Fruit fly (Drosophila melanogaster): ENCODE data around the gene Fdx2.
A peak's percentile ranks its signal among the peaks of the same experiment; 100 is the strongest.

Fdx2 gene

DNA sequence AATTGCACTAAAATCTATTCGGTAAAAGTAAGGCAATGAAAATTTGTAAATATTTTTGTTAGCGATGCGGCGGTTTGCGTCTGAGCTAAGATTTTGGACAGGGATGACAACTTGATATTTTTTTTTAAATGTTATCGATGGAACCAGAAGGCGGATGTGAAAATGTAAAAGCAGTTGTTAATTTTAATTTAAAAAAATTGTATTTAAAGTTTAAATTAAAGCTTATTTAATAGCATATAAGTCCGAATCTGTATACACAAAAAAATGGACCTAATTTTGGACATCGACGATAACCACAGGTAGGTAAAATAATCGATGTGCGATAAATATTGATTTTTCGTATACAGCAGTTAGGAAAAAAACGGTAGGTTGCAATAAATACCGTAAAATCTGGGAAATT is 29.9 kb upstream of the Fdx2 start, which contains the start of the genes CG11586 and VhaM9.7-a (continued):
- TF ChIP-seq CG5953 (GFP tag; IDR thresholded peaks at IDR 0.05) (no peak), CG1603 (tag; optimal IDR thresholded peaks at IDR 0.05) (peak; percentile 18), Eip74EF (GFP tag; optimal IDR thresholded peaks at IDR 0.05) (peak in 1 of 2 experiments; percentile 8), grau (tag; optimal IDR thresholded peaks at IDR 0.05) (peak; percentile 29), Dbx (GFP tag; IDR thresholded peaks at IDR 0.05) (no peak), CG17328 (GFP tag; IDR thresholded peaks at IDR 0.05) (no peak), HLH4C (GFP tag; IDR thresholded peaks at IDR 0.05; ENCODE audit: partially characterized antibody) (peak; percentile 80), CG6683 (GFP tag; optimal IDR thresholded peaks at IDR 0.05) (no peak), CG33557 (GFP tag; optimal IDR thresholded peaks at IDR 0.05) (no peak), ERR (GFP tag; optimal IDR thresholded peaks at IDR 0.05) (no peak), ato (GFP tag; IDR thresholded peaks at IDR 0.05; ENCODE audit: partially characterized antibody) (0 out of 2 replicates have a peak, but pooled peaks have one; percentile 6), Rx (GFP tag; IDR thresholded peaks at IDR 0.05) (no peak), HmgZ (tag; optimal IDR thresholded peaks at IDR 0.05) (peak; percentile 40), B-H1 (GFP tag; IDR thresholded peaks at IDR 0.05) (no peak), peb (GFP tag; IDR thresholded peaks at IDR 0.05) (no peak), NFAT (GFP tag; IDR thresholded peaks at IDR 0.05) (no peak), Dp (GFP tag; optimal IDR thresholded peaks at IDR 0.05) (peak; percentile 50), Hmr (GFP tag; optimal IDR thresholded peaks at IDR 0.05) (peak; percentile 25), Ets65A (GFP tag) (peak; percentile 82), CG31388 (GFP tag; optimal IDR thresholded peaks at IDR 0.05) (peak; percentile 13), gsb (GFP tag; IDR thresholded peaks at IDR 0.05) (no peak), zen (tag; optimal IDR thresholded peaks at IDR 0.05) (no peak), HLHmδ (GFP tag; optimal IDR thresholded peaks at IDR 0.05) (no peak), CG17802 (tag; optimal IDR thresholded peaks at IDR 0.05) (no peak), CG18262 (tag; optimal IDR thresholded peaks at IDR 0.05) (peak; percentile 11), slou (GFP tag; optimal IDR thresholded peaks at IDR 0.05) (peak; percentile 20), CG11247 (GFP tag; IDR thresholded peaks at IDR 0.05) (no peak), mam (GFP tag; optimal IDR thresholded peaks at IDR 0.05) (no peak), al (GFP tag; IDR thresholded peaks at IDR 0.05) (no peak), jing (GFP tag; optimal IDR thresholded peaks at IDR 0.05) (no peak), Bgb (GFP tag; IDR thresholded peaks at IDR 0.05; ENCODE audit: partially characterized antibody) (peak; percentile 63), Antp (GFP tag; optimal IDR thresholded peaks at IDR 0.05) (no peak), ro (GFP tag; IDR thresholded peaks at IDR 0.05) (no peak), CG8924 (tag; optimal IDR thresholded peaks at IDR 0.05) (peak; percentile 16), caup (GFP tag; optimal IDR thresholded peaks at IDR 0.05; ENCODE audit: severe bottlenecking) (no peak), CG13775 (GFP tag; optimal IDR thresholded peaks at IDR 0.05) (peak; percentile 49), chn (GFP tag; optimal IDR thresholded peaks at IDR 0.05) (no peak), CG15479 (GFP tag; optimal IDR thresholded peaks at IDR 0.05) (no peak), sr (GFP tag; IDR thresholded peaks at IDR 0.05) (no peak), zf30C (GFP tag; optimal IDR thresholded peaks at IDR 0.05) (no peak), CG34376 (GFP tag; optimal IDR thresholded peaks at IDR 0.05) (peak; percentile 31), fd64A (GFP tag; optimal IDR thresholded peaks at IDR 0.05) (no peak), CG6254 (GFP tag; optimal IDR thresholded peaks at IDR 0.05) (no peak), CG3163 (GFP tag; optimal IDR thresholded peaks at IDR 0.05) (no peak), CG10267 (tag; optimal IDR thresholded peaks at IDR 0.05) (peak; percentile 63), CG4820 (GFP tag; optimal IDR thresholded peaks at IDR 0.05) (no peak), CG17568 (GFP tag; optimal IDR thresholded peaks at IDR 0.05) (no peak), CG12236 (GFP tag; optimal IDR thresholded peaks at IDR 0.05) (no peak), nmo (GFP tag; optimal IDR thresholded peaks at IDR 0.05) (peak; percentile 50), CG4360 (GFP tag; IDR thresholded peaks at IDR 0.05) (no peak), CG1792 (GFP tag; optimal IDR thresholded peaks at IDR 0.05) (no peak)
